Worm (Caenorhabditis elegans) whole organism, L3 larva: ENCODE measurements around the gene M02D8.7.
A peak's percentile ranks its signal among the peaks of the same experiment; 100 is the strongest.

Experiments
- aly-2 ChIP-seq: fragments of 150-350 bp; optimal IDR thresholded peaks from 2 replicates; lab custom pipeline; 2014; ENCODE audit warnings: missing biosample characterization, missing genetic modification characterization
- ama-1 ChIP-seq: fragments of 150-350 bp; optimal IDR thresholded peaks from 2 replicates; lab custom pipeline; 2018
- ceh-82 ChIP-seq: fragments of 150-350 bp; optimal IDR thresholded peaks from 2 replicates; lab custom pipeline; 2014; ENCODE audit warnings: missing biosample characterization, missing genetic modification characterization
- ceh-9 ChIP-seq: sonication (generic microtip); optimal IDR thresholded peaks from 2 replicates; lab custom pipeline; 2018; ENCODE audit warnings: missing biosample characterization, missing genetic modification characterization
- egl-5 ChIP-seq: fragments of 150-350 bp; optimal IDR thresholded peaks from 2 replicates; lab custom pipeline; 2017; ENCODE audit warnings: missing biosample characterization, missing genetic modification reagents, missing genetic modification characterization, inconsistent platforms
- elt-2 ChIP-seq: sonication (generic microtip); optimal IDR thresholded peaks from 2 replicates; lab custom pipeline; 2016; ENCODE audit warnings: missing genetic modification reagents, mild to moderate bottlenecking, missing genetic modification characterization, missing compliant biosample characterization
- eor-1 ChIP-seq, 2 experiments: fragments of 150-350 bp; optimal IDR thresholded peaks; 2 replicates each; lab custom pipeline; 2014 to 2018; ENCODE audit warnings: missing biosample characterization in 2 of 2, missing genetic modification characterization in 2 of 2
- fkh-10 ChIP-seq: sonication (generic microtip); optimal IDR thresholded peaks from 2 replicates; lab custom pipeline; 2017; ENCODE audit warnings: missing biosample characterization, missing genetic modification reagents, missing genetic modification characterization
- hmg-11 ChIP-seq: sonication (generic microtip); optimal IDR thresholded peaks from 2 replicates; lab custom pipeline; 2016; ENCODE audit warnings: missing genetic modification characterization, missing compliant biosample characterization
- mml-1 ChIP-seq: fragments of 150-350 bp; sonication (generic microtip); optimal IDR thresholded peaks from 3 replicates; lab custom pipeline; 2014; ENCODE audit warnings: missing biosample characterization, missing genetic modification characterization
- nhr-237 ChIP-seq: fragments of 150-350 bp; optimal IDR thresholded peaks from 2 replicates; lab custom pipeline; 2014; ENCODE audit warnings: missing biosample characterization, missing genetic modification characterization
- nhr-25 ChIP-seq: sonication (generic microtip); optimal IDR thresholded peaks from 2 replicates; lab custom pipeline; 2017; ENCODE audit warnings: missing biosample characterization, missing genetic modification characterization
- nhr-28 ChIP-seq: fragments of 150-350 bp; optimal IDR thresholded peaks from 2 replicates; lab custom pipeline; 2014; ENCODE audit warnings: missing biosample characterization, missing genetic modification characterization
- nhr-77 ChIP-seq: fragments of 150-350 bp; optimal IDR thresholded peaks from 2 replicates; lab custom pipeline; 2014; ENCODE audit warnings: missing biosample characterization, missing genetic modification characterization
- pha-4 ChIP-seq: fragments of 150-350 bp; optimal IDR thresholded peaks from 2 replicates; lab custom pipeline; 2014; ENCODE audit warnings: missing biosample characterization, missing genetic modification reagents, missing genetic modification characterization
- sea-2 ChIP-seq: fragments of 150-350 bp; sonication (generic microtip); optimal IDR thresholded peaks from 4 replicates; lab custom pipeline; 2014; ENCODE audit warnings: missing biosample characterization, missing genetic modification reagents, missing genetic modification characterization
- skn-1 ChIP-seq: fragments of 150-350 bp; optimal IDR thresholded peaks from 2 replicates; lab custom pipeline; 2014; ENCODE audit warnings: missing biosample characterization, missing genetic modification characterization
- snpc-4 ChIP-seq: fragments of 150-350 bp; optimal IDR thresholded peaks from 2 replicates; lab custom pipeline; 2014; ENCODE audit warnings: missing biosample characterization, missing genetic modification characterization
- ztf-11 ChIP-seq: fragments of 150-350 bp; optimal IDR thresholded peaks from 2 replicates; lab custom pipeline; 2014; ENCODE audit warnings: missing biosample characterization, missing genetic modification characterization
- ztf-4 ChIP-seq: fragments of 150-350 bp; optimal IDR thresholded peaks from 2 replicates; lab custom pipeline; 2014; ENCODE audit warnings: missing biosample characterization, missing genetic modification characterization

M02D8.7 gene

ce11 chrX:8708053-8708452 lies 34.7 kb downstream of the M02D8.7 start, which contains the start of gene F53A9.3:
F53A9.3 (plus strand) TSS chrX:8708353.
- TF ChIP-seq nhr-237 = no peak

- TF ChIP-seq hmg-11 (tag; lab: Kevin White, UChicago) (no peak), ztf-4 (tag; lab: Kevin White, UChicago) (no peak), nhr-28 (tag; lab: Kevin White, UChicago) (no peak), aly-2 (tag; lab: Kevin White, UChicago) (no peak), sea-2 (GFP tag; lab: Kevin White, UChicago) (no peak), ceh-82 (no peak)
Observed at ce11 chrX:8704830-8705229, 38.0 kb downstream of the M02D8.7 start.

ce11 chrX:8703664-8704356 lies 39.0 kb downstream of the M02D8.7 start, which contains the start of gene jbts-14:
jbts-14 (plus strand) TSS chrX:8704306.
- TF ChIP-seq snpc-4 (tag; lab: Kevin White, UChicago) = peak; percentile 30
- TF ChIP-seq fkh-10 (GFP tag; lab: Kevin White, UChicago) = no peak
- TF ChIP-seq, all 47 proteins: peak for 1

ce11 chrX:8697517-8697916 lies 45.3 kb downstream of the M02D8.7 start, which contains the start of gene frpr-8:
frpr-8 (plus strand) TSS chrX:8697817.
- TF ChIP-seq ceh-9 (tag; lab: Kevin White, UChicago) = no peak
- no peak for TF ChIP-seq pha-4 (tag; lab: Kevin White, UChicago)
- TF ChIP-seq skn-1 (tag; lab: Kevin White, UChicago) = no peak
- no peak for TF ChIP-seq ztf-11 (tag; lab: Kevin White, UChicago)
- TF ChIP-seq elt-2 (tag; lab: Kevin White, UChicago) = no peak
- no peak for TF ChIP-seq ama-1 (lab: Kevin White, UChicago)
- TF ChIP-seq sea-2 (GFP tag; lab: Kevin White, UChicago) = no peak
- TF ChIP-seq mml-1 (tag; lab: Kevin White, UChicago) = no peak
- TF ChIP-seq nhr-25 (tag; lab: Kevin White, UChicago) = no peak
- TF ChIP-seq egl-5 = no peak
- no peak for TF ChIP-seq hmg-11 (tag; lab: Kevin White, UChicago)
- TF ChIP-seq eor-1 (tag; optimal IDR thresholded peaks at IDR 0.05; lab: Kevin White, UChicago) = no peak
- TF ChIP-seq nhr-77 (tag; lab: Kevin White, UChicago) = no peak
- TF ChIP-seq, all 47 proteins: peak for 0
